Fruit fly (Drosophila melanogaster) whole organism, embryonic: ENCODE data around the gene CG3457.

Experiments used
- Bteb2 ChIP-seq: fragments of 200-800 bp; sonication (Bioruptor generic); optimal IDR thresholded peaks from 2 replicates; lab custom pipeline; 2016; ENCODE audit warnings: missing biosample characterization, missing genetic modification characterization
- CG11398 ChIP-seq: fragments of 200-800 bp; sonication (Bioruptor generic); optimal IDR thresholded peaks from 2 replicates; lab custom pipeline; 2016; ENCODE audit warnings: missing biosample characterization, missing genetic modification characterization
- CG2889 ChIP-seq: fragments of 200-800 bp; sonication (Bioruptor generic); IDR thresholded peaks from 3 replicates; pipeline ENCODE4 v1.3.6; 2022; ENCODE audit warnings: missing biosample characterization, missing genetic modification characterization
- CG6272 ChIP-seq: fragments of 200-800 bp; sonication (Bioruptor generic); IDR thresholded peaks from 2 replicates; pipeline ENCODE4 v1.3.6; 2022; ENCODE audit warnings: missing biosample characterization, missing genetic modification characterization
- Deaf1 ChIP-seq: fragments of 200-800 bp; optimal IDR thresholded peaks from 3 replicates; lab custom pipeline; 2019; ENCODE audit warnings: missing biosample characterization, mild to moderate bottlenecking, missing genetic modification characterization, moderate library complexity
- Hr39 ChIP-seq: fragments of >200 bp; optimal IDR thresholded peaks from 2 replicates; lab custom pipeline; 2017
- Trl ChIP-seq, 3 experiments: fragments of >200 bp in 2 of 3; fragments of 200-800 bp in 1 of 3; sonication (Bioruptor generic) in 1 of 3; optimal IDR thresholded peaks; 2 replicates in 1 of 3; 3 replicates in 2 of 3; lab custom pipeline; 2016 to 2017; ENCODE audit warnings: missing biosample characterization in 1 of 3, missing genetic modification characterization in 1 of 3
- YL-1 ChIP-seq: fragments of 200-800 bp; sonication (Bioruptor generic); optimal IDR thresholded peaks from 3 replicates; lab custom pipeline; 2017; ENCODE audit warnings: missing biosample characterization, mild to moderate bottlenecking, missing genetic modification characterization
- dmrt99B ChIP-seq: fragments of 200-800 bp; sonication (Bioruptor generic); optimal IDR thresholded peaks from 2 replicates; lab custom pipeline; 2018; ENCODE audit warnings: missing biosample characterization, mild to moderate bottlenecking, missing genetic modification characterization, moderate library complexity

- no peak for TF ChIP-seq CG2889 (GFP tag; lab: Robert Waterston, UW)
- TF ChIP-seq Deaf1 (tag; lab: Kevin White, UChicago), result no peak
- no peak for TF ChIP-seq Trl (optimal IDR thresholded peaks at IDR 0.05; lab: Kevin White, UChicago)
- no peak for TF ChIP-seq Trl (GFP tag; optimal IDR thresholded peaks at IDR 0.05; lab: Kevin White, UChicago)
- TF ChIP-seq CG6272 (GFP tag; lab: Robert Waterston, UW), result no peak
- TF ChIP-seq Bteb2 (GFP tag; lab: Kevin White, UChicago), result no peak
- no peak for TF ChIP-seq Hr39 (lab: Kevin White, UChicago)
- no peak for TF ChIP-seq dmrt99B (tag; lab: Kevin White, UChicago)
- no peak for TF ChIP-seq CG11398 (GFP tag; lab: Kevin White, UChicago)
- no peak for TF ChIP-seq YL-1 (GFP tag; lab: Kevin White, UChicago)
Observed at dm6 chrX:2221598-2221997, 34.0 kb downstream of the CG3457 start.
